Fruit fly (Drosophila melanogaster): ENCODE results near the gene Flo2.

dm6 chrX:14931296-14931695, 92.1 kb downstream of the Flo2 start:
- TF ChIP-seq psq (GFP tag; optimal IDR thresholded peaks at IDR 0.05): no peak
- TF ChIP-seq usp (GFP tag; optimal IDR thresholded peaks at IDR 0.05): no peak
- TF ChIP-seq jim (GFP tag; optimal IDR thresholded peaks at IDR 0.05): no peak
- TF ChIP-seq fru (GFP tag; optimal IDR thresholded peaks at IDR 0.05): no peak
